Worm (Caenorhabditis elegans): ENCODE data around the gene far-4.

Gene far-4

DNA sequence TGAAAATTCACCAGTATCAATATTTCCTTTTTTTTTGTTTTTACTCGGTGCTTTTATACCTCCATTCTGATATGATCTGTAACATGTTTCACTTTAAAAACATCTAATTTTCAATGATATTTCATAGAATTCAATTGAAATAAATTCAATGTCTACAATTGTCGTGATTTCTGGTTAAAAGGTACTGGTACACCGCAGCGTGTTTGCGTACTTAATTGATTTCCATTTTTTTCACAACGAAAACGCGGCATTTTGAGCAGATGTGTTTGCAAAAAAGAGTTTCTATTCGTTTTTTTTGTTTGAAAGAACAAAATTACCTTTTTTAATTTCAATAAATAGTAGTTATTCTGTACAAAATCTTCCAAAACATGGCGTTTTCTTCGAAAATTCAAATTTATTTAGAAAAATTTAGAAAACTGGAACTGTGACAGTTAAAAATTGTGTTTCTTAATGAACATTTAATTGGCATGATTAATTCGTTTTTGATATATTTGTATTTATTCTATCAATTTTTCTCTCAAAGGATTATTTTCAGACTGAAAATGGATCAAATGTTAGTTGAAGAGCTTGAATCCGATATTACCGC, 28.8 kb downstream of the far-4 start, which contains the start of gene pnn-1:
TSS of gene pnn-1 (plus strand) at position 536 of the 586 bp plus-strand sequence.
- TF ChIP-seq ref-1 (GFP tag; conservative IDR thresholded peaks at IDR 0.05) (no peak), ztf-29 (GFP tag; IDR thresholded peaks at IDR 0.05) (no peak), flt-1 (GFP tag; IDR thresholded peaks at IDR 0.05) (no peak), tab-1 (GFP tag; IDR thresholded peaks at IDR 0.05) (no peak), klf-2 (GFP tag; conservative IDR thresholded peaks at IDR 0.05) (no peak), ztf-23 (GFP tag; IDR thresholded peaks at IDR 0.05) (no peak), T22C8.4 (GFP tag; IDR thresholded peaks at IDR 0.05) (no peak), cog-1 (tag; optimal IDR thresholded peaks at IDR 0.05) (no peak), med-1 (GFP tag; optimal IDR thresholded peaks at IDR 0.05; ENCODE audit: insufficient read depth) (no peak)

ce11 chrV:12968555-12968954, 30.9 kb downstream of the far-4 start, which contains the start of gene lin-46:
Gene lin-46, plus strand, starts transcription at chrV:12968855.
- TF ChIP-seq ztf-23 (GFP tag; IDR thresholded peaks at IDR 0.05) (no peak), cog-1 (tag; optimal IDR thresholded peaks at IDR 0.05) (no peak), T22C8.4 (GFP tag; IDR thresholded peaks at IDR 0.05) (no peak), tab-1 (GFP tag; IDR thresholded peaks at IDR 0.05) (no peak)

- TF ChIP-seq cog-1 (tag; optimal IDR thresholded peaks at IDR 0.05): peak; percentile 52
Measured at ce11 chrV:12967925-12968327, 31.5 kb downstream of the far-4 start, which contains the start of gene R186.8. Gene R186.8, minus strand, starts transcription at chrV:12967982.

DNA sequence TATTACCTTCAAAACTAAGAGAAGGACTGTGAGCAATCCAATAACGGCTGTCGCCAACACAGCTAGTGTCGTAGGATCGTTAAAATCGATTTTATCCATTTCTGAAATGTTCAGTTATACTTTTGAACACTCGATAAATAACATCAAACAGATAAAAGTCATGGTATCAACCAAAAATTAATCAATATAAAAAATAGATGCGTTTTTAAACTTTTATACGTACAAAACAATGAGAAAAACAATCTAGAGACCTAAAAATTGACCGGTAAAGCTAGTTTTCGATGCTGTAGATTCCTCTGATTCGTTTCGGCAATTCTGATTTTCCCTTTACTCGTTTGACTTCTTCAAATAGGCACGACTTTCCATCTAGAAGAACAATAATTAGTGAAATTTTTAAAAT, 32.3 kb downstream of the far-4 start, which contains the start of gene R186.3:
TSS of gene R186.3 (minus strand) at position 101 of the 400 bp plus-strand sequence.
- no peak for TF ChIP-seq flt-1 (GFP tag; IDR thresholded peaks at IDR 0.05)
- TF ChIP-seq cog-1 (tag; optimal IDR thresholded peaks at IDR 0.05): no peak
- TF ChIP-seq ref-1 (GFP tag; conservative IDR thresholded peaks at IDR 0.05): no peak
- TF ChIP-seq ztf-23 (GFP tag; IDR thresholded peaks at IDR 0.05): no peak
- no peak for TF ChIP-seq klf-2 (GFP tag; conservative IDR thresholded peaks at IDR 0.05)
- no peak for TF ChIP-seq tab-1 (GFP tag; IDR thresholded peaks at IDR 0.05)
- no peak for TF ChIP-seq med-1 (GFP tag; optimal IDR thresholded peaks at IDR 0.05; ENCODE audit: insufficient read depth)
- TF ChIP-seq ztf-29 (GFP tag; IDR thresholded peaks at IDR 0.05): no peak
- TF ChIP-seq T22C8.4 (GFP tag; IDR thresholded peaks at IDR 0.05): no peak

DNA sequence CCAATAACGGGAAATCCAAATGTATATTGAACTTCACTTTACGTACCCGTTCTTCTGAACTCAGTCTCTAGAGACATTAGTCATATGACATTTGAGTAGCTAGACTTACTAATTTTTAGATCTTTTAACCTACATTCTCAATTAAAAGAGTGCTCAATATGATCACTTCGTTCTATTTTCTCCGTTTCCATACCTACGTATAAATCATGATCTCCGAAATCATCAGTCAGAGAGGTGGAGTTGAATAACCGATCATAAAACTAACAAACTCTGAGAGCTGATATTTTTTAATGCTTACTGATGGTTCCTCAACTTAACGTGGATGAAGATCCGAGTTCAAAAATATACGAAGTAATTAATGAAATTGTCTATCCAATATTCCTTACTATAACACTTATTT, 35.4 kb downstream of the far-4 start, which contains the start of gene srd-35:
TSS of gene srd-35 (plus strand) at position 301 of the 400 bp plus-strand sequence.
- TF ChIP-seq cog-1 (tag; optimal IDR thresholded peaks at IDR 0.05): no peak
- TF ChIP-seq ztf-29 (GFP tag; IDR thresholded peaks at IDR 0.05): no peak

DNA sequence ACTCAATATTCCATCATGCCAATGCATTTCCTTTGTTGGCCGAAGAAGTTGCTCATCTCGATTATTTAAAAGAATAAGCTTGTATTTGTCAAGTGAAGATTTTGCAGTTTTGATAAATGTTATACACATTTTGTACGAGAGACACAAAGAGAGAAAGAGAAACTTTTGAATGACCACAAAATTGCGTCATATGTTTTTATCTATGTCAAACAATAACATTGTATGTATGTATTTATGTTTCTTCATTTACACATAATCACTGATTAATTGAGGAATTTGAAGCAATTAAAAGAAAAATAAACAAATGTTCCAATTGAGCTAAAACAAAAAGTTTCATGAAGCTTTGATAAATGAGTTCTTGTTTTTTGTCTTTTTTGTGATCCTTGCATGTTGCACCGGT, 36.3 kb downstream of the far-4 start, which contains the start of gene hrg-9:
TSS of gene hrg-9 (minus strand) at position 152 of the 400 bp plus-strand sequence.
- TF ChIP-seq klf-2 (GFP tag; conservative IDR thresholded peaks at IDR 0.05) (no peak), cog-1 (tag; optimal IDR thresholded peaks at IDR 0.05) (no peak), flt-1 (GFP tag; IDR thresholded peaks at IDR 0.05) (no peak)

ce11 chrV:12961085-12961560, 38.3 kb downstream of the far-4 start, which contains the start of gene mpst-7:
Gene mpst-7, minus strand, starts transcription at chrV:12961135.
- no peak for TF ChIP-seq med-1 (GFP tag; optimal IDR thresholded peaks at IDR 0.05; ENCODE audit: insufficient read depth)
- TF ChIP-seq T22C8.4 (GFP tag; IDR thresholded peaks at IDR 0.05): no peak
- TF ChIP-seq flt-1 (GFP tag; IDR thresholded peaks at IDR 0.05): no peak
- no peak for TF ChIP-seq ztf-23 (GFP tag; IDR thresholded peaks at IDR 0.05)

DNA sequence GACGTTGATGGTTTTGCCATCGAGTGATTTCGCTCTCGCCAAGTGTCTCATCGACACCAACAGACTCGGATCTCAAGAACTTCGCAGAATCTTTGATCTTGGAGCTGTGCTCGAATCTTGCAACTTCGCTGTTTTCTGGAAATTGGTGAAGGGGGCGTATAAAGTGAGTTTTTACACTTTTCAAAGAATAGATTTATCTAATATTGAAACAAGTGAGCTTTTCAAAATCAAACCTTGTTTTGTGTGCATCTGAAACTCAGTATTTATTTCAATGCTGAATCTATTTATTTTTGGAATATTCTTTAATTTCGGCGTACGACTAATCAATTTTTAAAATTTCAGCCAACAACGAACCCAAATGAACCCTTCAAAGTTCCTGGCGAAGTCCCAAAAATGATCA, 45.2 kb downstream of the far-4 start:
- no peak for TF ChIP-seq cog-1 (tag; optimal IDR thresholded peaks at IDR 0.05)
- TF ChIP-seq ref-1 (GFP tag; conservative IDR thresholded peaks at IDR 0.05): no peak
- no peak for TF ChIP-seq tab-1 (GFP tag; IDR thresholded peaks at IDR 0.05)
- no peak for TF ChIP-seq ztf-23 (GFP tag; IDR thresholded peaks at IDR 0.05)
- TF ChIP-seq T22C8.4 (GFP tag; IDR thresholded peaks at IDR 0.05): no peak
- no peak for TF ChIP-seq ztf-29 (GFP tag; IDR thresholded peaks at IDR 0.05)
- TF ChIP-seq klf-2 (GFP tag; conservative IDR thresholded peaks at IDR 0.05): no peak
- no peak for TF ChIP-seq flt-1 (GFP tag; IDR thresholded peaks at IDR 0.05)
- no peak for TF ChIP-seq med-1 (GFP tag; optimal IDR thresholded peaks at IDR 0.05; ENCODE audit: insufficient read depth)

DNA sequence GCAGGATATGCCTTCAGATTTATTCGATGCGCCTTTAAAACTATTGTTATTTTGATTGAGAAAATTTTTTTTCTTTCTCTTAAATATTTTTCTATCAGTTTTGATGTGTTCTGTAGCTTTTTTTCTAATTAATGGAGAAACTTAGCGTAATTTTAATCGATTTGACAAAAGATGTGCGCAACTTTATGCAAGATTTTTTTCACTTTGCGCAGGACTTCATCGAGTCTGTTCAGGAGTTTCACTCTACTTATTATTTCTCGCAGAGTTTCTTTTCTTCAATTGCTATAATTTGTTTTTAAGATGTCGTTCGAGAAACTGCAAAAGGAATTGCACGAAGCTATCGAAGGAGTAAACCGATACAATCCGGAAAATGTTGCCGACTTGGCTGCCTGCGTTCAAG, 45.8 kb downstream of the far-4 start, which contains the start of gene eif-3.K:
TSS of gene eif-3.K (plus strand) at position 301 of the 400 bp plus-strand sequence.
- no peak for TF ChIP-seq flt-1 (GFP tag; IDR thresholded peaks at IDR 0.05)
- TF ChIP-seq klf-2 (GFP tag; conservative IDR thresholded peaks at IDR 0.05): no peak
- no peak for TF ChIP-seq cog-1 (tag; optimal IDR thresholded peaks at IDR 0.05)
- TF ChIP-seq med-1 (GFP tag; optimal IDR thresholded peaks at IDR 0.05; ENCODE audit: insufficient read depth): no peak
- TF ChIP-seq T22C8.4 (GFP tag; IDR thresholded peaks at IDR 0.05): no peak
- TF ChIP-seq ztf-29 (GFP tag; IDR thresholded peaks at IDR 0.05): no peak
- TF ChIP-seq tab-1 (GFP tag; IDR thresholded peaks at IDR 0.05): no peak
- TF ChIP-seq ref-1 (GFP tag; conservative IDR thresholded peaks at IDR 0.05): no peak

DNA sequence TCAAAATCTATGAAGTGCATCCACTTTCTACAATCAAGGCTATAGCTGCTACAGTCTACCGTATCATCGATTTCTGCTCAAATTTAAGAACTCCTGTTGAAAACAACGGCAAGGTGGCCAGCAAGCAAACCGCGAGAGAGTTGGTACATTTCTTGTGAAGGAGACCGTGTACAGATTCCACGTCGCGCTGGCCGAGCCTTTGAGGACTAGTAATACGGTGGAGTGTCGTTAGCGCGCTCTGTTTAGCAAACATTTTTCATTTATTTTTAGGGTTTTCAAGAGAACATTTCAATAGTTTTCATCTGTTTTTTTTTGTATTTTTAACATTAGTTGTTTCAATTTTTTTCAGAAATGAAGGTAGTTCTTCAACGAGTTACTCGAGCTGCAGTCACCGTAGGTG, 47.2 kb downstream of the far-4 start, which contains the start of gene pqn-68:
TSS of gene pqn-68 (plus strand) at position 350 of the 400 bp plus-strand sequence.
- no peak for TF ChIP-seq cog-1 (tag; optimal IDR thresholded peaks at IDR 0.05)
- no peak for TF ChIP-seq klf-2 (GFP tag; conservative IDR thresholded peaks at IDR 0.05)
- TF ChIP-seq ref-1 (GFP tag; conservative IDR thresholded peaks at IDR 0.05): no peak
- TF ChIP-seq flt-1 (GFP tag; IDR thresholded peaks at IDR 0.05): no peak
- no peak for TF ChIP-seq T22C8.4 (GFP tag; IDR thresholded peaks at IDR 0.05)
- TF ChIP-seq med-1 (GFP tag; optimal IDR thresholded peaks at IDR 0.05; ENCODE audit: insufficient read depth): no peak
- TF ChIP-seq tab-1 (GFP tag; IDR thresholded peaks at IDR 0.05): no peak
- TF ChIP-seq ztf-23 (GFP tag; IDR thresholded peaks at IDR 0.05): no peak
- no peak for TF ChIP-seq ztf-29 (GFP tag; IDR thresholded peaks at IDR 0.05)

Measured in whole organism, midembryonic.